Worm (Caenorhabditis elegans) whole organism, young adult: ENCODE measurements around the gene R02F2.1.

Experiments
- F37B4.10 ChIP-seq: fragments of 200-800 bp; sonication (Bioruptor generic); IDR thresholded peaks from 2 replicates; pipeline ENCODE4 v1.3.6; 2022; ENCODE audit warnings: missing genetic modification characterization, missing compliant biosample characterization
- F57A8.1 ChIP-seq: fragments of 200-800 bp; sonication (Bioruptor generic); optimal IDR thresholded peaks from 2 replicates; lab custom pipeline; 2018; ENCODE audit warnings: mild to moderate bottlenecking, missing genetic modification characterization, moderate library complexity, missing compliant biosample characterization
- Y53F4B.3 ChIP-seq: fragments of 200-800 bp; sonication (Bioruptor generic); IDR thresholded peaks from 2 replicates; pipeline ENCODE4 v1.3.6; 2022; ENCODE audit warnings: missing genetic modification reagents, missing genetic modification characterization, missing compliant biosample characterization
- dpl-1 ChIP-seq: fragments of 150-350 bp; optimal IDR thresholded peaks from 2 replicates; lab custom pipeline; 2014; ENCODE audit warnings: missing biosample characterization, missing genetic modification reagents, missing genetic modification characterization
- sea-2 ChIP-seq: fragments of 200-800 bp; sonication (Bioruptor generic); IDR thresholded peaks from 2 replicates; pipeline ENCODE4 v1.3.6; 2022; ENCODE audit warnings: missing genetic modification characterization, missing compliant biosample characterization
- unc-130 ChIP-seq: sonication (generic microtip); optimal IDR thresholded peaks from 2 replicates; lab custom pipeline; 2016; ENCODE audit warnings: missing genetic modification reagents, missing genetic modification characterization, missing compliant biosample characterization

- no peak for TF ChIP-seq unc-130 (GFP tag; lab: Kevin White, UChicago)
- TF ChIP-seq F37B4.10 (GFP tag; lab: Robert Waterston, UW): no peak
- TF ChIP-seq dpl-1 (GFP tag; lab: Kevin White, UChicago): no peak
- TF ChIP-seq Y53F4B.3 (GFP tag; lab: Robert Waterston, UW): no peak
- TF ChIP-seq sea-2: no peak
- TF ChIP-seq F57A8.1 (GFP tag; lab: Kevin White, UChicago): no peak
These were observed 1.4 kb downstream of the R02F2.1 start for ce11 chrIII:5502915-5503575.
